Fruit fly (Drosophila melanogaster) whole organism, wandering third instar larva: Measurements from ENCODE around the gene fzr.

Experiments
- Abd-B ChIP-seq: fragments of >200 bp; optimal IDR thresholded peaks from 2 replicates; lab custom pipeline; 2017; ENCODE audit warnings: missing biosample characterization, missing genetic modification characterization
- CG32264 ChIP-seq: fragments of 200-800 bp; sonication (Bioruptor generic); optimal IDR thresholded peaks from 2 replicates; lab custom pipeline; 2016; ENCODE audit warnings: missing biosample characterization, missing genetic modification characterization
- CG9705 ChIP-seq: fragments of 200-800 bp; sonication (Bioruptor generic); optimal IDR thresholded peaks from 2 replicates; lab custom pipeline; 2018; ENCODE audit warnings: missing biosample characterization, mild to moderate bottlenecking, missing genetic modification characterization
- CrebA ChIP-seq: fragments of 200-800 bp; sonication (Bioruptor generic); optimal IDR thresholded peaks from 2 replicates; lab custom pipeline; 2016; ENCODE audit warnings: missing biosample characterization, mild to moderate bottlenecking, missing genetic modification characterization, borderline replicate concordance
- Dif ChIP-seq: fragments of 200-275, 200-300 bp; sonication (Bioruptor generic); optimal IDR thresholded peaks from 2 replicates; lab custom pipeline; 2018; ENCODE audit warnings: missing biosample characterization, missing genetic modification characterization; ENCODE audit not compliant: partially characterized antibody
- GATAd ChIP-seq: sonication (Bioruptor generic); optimal IDR thresholded peaks from 2 replicates; lab custom pipeline; 2016; ENCODE audit warnings: missing biosample characterization, missing genetic modification characterization
- Hr83 ChIP-seq: fragments of 200-300 bp; sonication (Bioruptor generic); optimal IDR thresholded peaks from 2 replicates; lab custom pipeline; 2016; ENCODE audit warnings: missing biosample characterization, mild to moderate bottlenecking, missing genetic modification characterization, moderate library complexity; ENCODE audit not compliant: poor library complexity, severe bottlenecking
- Mio ChIP-seq: sonication (Bioruptor generic); optimal IDR thresholded peaks from 2 replicates; lab custom pipeline; 2016; ENCODE audit warnings: missing biosample characterization, missing genetic modification characterization
- Myc ChIP-seq: fragments of >200 bp; optimal IDR thresholded peaks from 2 replicates; lab custom pipeline; 2017
- N ChIP-seq: fragments of >200 bp; optimal IDR thresholded peaks from 2 replicates; lab custom pipeline; 2018; ENCODE audit warnings: missing biosample characterization, missing external identifiers, missing genetic modification characterization
- OdsH ChIP-seq: fragments of 200-800 bp; sonication (Bioruptor generic); optimal IDR thresholded peaks from 2 replicates; lab custom pipeline; 2016; ENCODE audit warnings: missing biosample characterization, mild to moderate bottlenecking, missing genetic modification characterization
- Rel ChIP-seq, 2 experiments: fragments of 200-800 bp; sonication (Bioruptor generic) in 1 of 2; optimal IDR thresholded peaks; 2 replicates in 1 of 2; 3 replicates in 1 of 2; lab custom pipeline; 2016 to 2019; ENCODE audit warnings: mild to moderate bottlenecking in 2 of 2, missing biosample characterization in 2 of 2, missing genetic modification characterization in 2 of 2, moderate library complexity in 1 of 2
- Sp1 ChIP-seq: fragments of 200-800 bp; sonication (Bioruptor generic); optimal IDR thresholded peaks from 3 replicates; lab custom pipeline; 2019; ENCODE audit warnings: missing biosample characterization, mild to moderate bottlenecking, missing genetic modification characterization, moderate library complexity
- Vsx2 ChIP-seq: fragments of 200-300, 225-300 bp; sonication (Bioruptor generic); optimal IDR thresholded peaks from 2 replicates; lab custom pipeline; 2018; ENCODE audit warnings: missing biosample characterization, missing genetic modification characterization; ENCODE audit not compliant: partially characterized antibody
- brk ChIP-seq: fragments of 200-800 bp; sonication (Bioruptor generic); optimal IDR thresholded peaks from 2 replicates; lab custom pipeline; 2016; ENCODE audit warnings: missing biosample characterization, mild to moderate bottlenecking, missing genetic modification characterization
- dl ChIP-seq, 2 experiments: fragments of 175-275, 200-275 bp in 1 of 2; fragments of 200-275 bp in 1 of 2; sonication (Bioruptor generic); optimal IDR thresholded peaks; lab custom pipeline; 2018; ENCODE audit warnings: mild to moderate bottlenecking in 2 of 2, missing biosample characterization in 2 of 2, missing genetic modification characterization in 2 of 2, moderate library complexity in 2 of 2; ENCODE audit not compliant: partially characterized antibody in 2 of 2, insufficient read depth in 1 of 2
- dmrt93B ChIP-seq: fragments of 200-800 bp; sonication (Bioruptor generic); optimal IDR thresholded peaks from 2 replicates; lab custom pipeline; 2018; ENCODE audit warnings: missing biosample characterization, mild to moderate bottlenecking, missing genetic modification characterization
- dsf ChIP-seq: sonication (Bioruptor generic); optimal IDR thresholded peaks from 2 replicates; lab custom pipeline; 2016; ENCODE audit warnings: missing biosample characterization, missing genetic modification characterization, borderline replicate concordance
- ey ChIP-seq: fragments of 200-800 bp; sonication (Bioruptor generic); optimal IDR thresholded peaks from 2 replicates; lab custom pipeline; 2016; ENCODE audit warnings: missing biosample characterization, missing genetic modification characterization
- foxo ChIP-seq, 2 experiments: fragments of 200-800 bp; sonication (Bioruptor generic); optimal IDR thresholded peaks; 2 replicates in 1 of 2; 3 replicates in 1 of 2; lab custom pipeline; 2016 to 2017; ENCODE audit warnings: missing biosample characterization in 2 of 2, missing genetic modification characterization in 2 of 2
- fru ChIP-seq: fragments of 200-800 bp; sonication (Bioruptor generic); optimal IDR thresholded peaks from 3 replicates; lab custom pipeline; 2016; ENCODE audit warnings: missing biosample characterization, mild to moderate bottlenecking, missing genetic modification characterization
- jim ChIP-seq: fragments of 175-275, 200-325 bp; sonication (Bioruptor generic); optimal IDR thresholded peaks from 2 replicates; lab custom pipeline; 2016; ENCODE audit warnings: missing biosample characterization, mild to moderate bottlenecking, missing genetic modification characterization
- lola ChIP-seq: fragments of >200 bp; optimal IDR thresholded peaks from 2 replicates; lab custom pipeline; 2017; ENCODE audit warnings: missing biosample characterization, missing genetic modification characterization
- pan ChIP-seq: fragments of >200 bp; optimal IDR thresholded peaks from 2 replicates; lab custom pipeline; 2017
- rgr ChIP-seq: fragments of 200-800 bp; sonication (Bioruptor generic); optimal IDR thresholded peaks from 3 replicates; lab custom pipeline; 2016; ENCODE audit warnings: missing biosample characterization, mild to moderate bottlenecking, missing genetic modification characterization
- sage ChIP-seq: fragments of 200-800 bp; sonication (Bioruptor generic); optimal IDR thresholded peaks from 2 replicates; lab custom pipeline; 2016; ENCODE audit warnings: missing biosample characterization, mild to moderate bottlenecking, missing genetic modification characterization
- tai ChIP-seq: sonication (Bioruptor generic); optimal IDR thresholded peaks from 2 replicates; lab custom pipeline; 2016; ENCODE audit warnings: missing biosample characterization, missing genetic modification characterization
- usp ChIP-seq: fragments of >200 bp; optimal IDR thresholded peaks from 2 replicates; lab custom pipeline; 2017; ENCODE audit warnings: missing biosample characterization, missing genetic modification characterization
- woc ChIP-seq: sonication (Bioruptor generic); optimal IDR thresholded peaks from 2 replicates; lab custom pipeline; 2016; ENCODE audit warnings: missing biosample characterization, mild to moderate bottlenecking, missing genetic modification characterization

fzr gene

dm6 chrX:4647316-4648046 is 31.9 kb downstream of the fzr start, which contains the start of the genes HLH4C and mRpL30:
HLH4C (minus strand) TSS chrX:4647414.
mRpL30 (plus strand) TSS chrX:4647871.
- TF ChIP-seq GATAd (GFP tag; lab: Kevin White, UChicago) = no peak
- TF ChIP-seq lola (GFP tag; lab: Kevin White, UChicago) = no peak
- TF ChIP-seq CG9705 = no peak
- no peak for TF ChIP-seq pan (lab: Kevin White, UChicago)
- TF ChIP-seq dl (GFP tag; optimal IDR thresholded peaks at IDR 0.05; lab: Kevin White, UChicago; ENCODE audit: insufficient read depth in 1 of 2, partially characterized antibody in 2 of 2) = no peak
- TF ChIP-seq tai (GFP tag; lab: Kevin White, UChicago) = no peak
- TF ChIP-seq foxo (GFP tag; optimal IDR thresholded peaks at IDR 0.05; lab: Kevin White, UChicago) = no peak
- TF ChIP-seq dsf (GFP tag; lab: Kevin White, UChicago) = no peak
- no peak for TF ChIP-seq jim (GFP tag; lab: Kevin White, UChicago)
- TF ChIP-seq Myc (lab: Kevin White, UChicago) = no peak
- TF ChIP-seq Mio = no peak
- no peak for TF ChIP-seq brk

- TF ChIP-seq Vsx2 (GFP tag; lab: Kevin White, UChicago) (no peak), lola (GFP tag; lab: Kevin White, UChicago) (no peak), dl (GFP tag; optimal IDR thresholded peaks at IDR 0.05; lab: Kevin White, UChicago; ENCODE audit: insufficient read depth in 1 of 2, partially characterized antibody in 2 of 2) (no peak), rgr (GFP tag; lab: Kevin White, UChicago) (no peak), OdsH (GFP tag; lab: Kevin White, UChicago) (no peak), foxo (GFP tag; optimal IDR thresholded peaks at IDR 0.05; lab: Kevin White, UChicago) (no peak), brk (no peak), CG9705 (no peak), Dif (GFP tag; lab: Kevin White, UChicago) (no peak), ey (GFP tag; lab: Kevin White, UChicago) (no peak), sage (GFP tag; lab: Kevin White, UChicago) (no peak), fru (GFP tag; lab: Kevin White, UChicago) (no peak), woc (GFP tag; lab: Kevin White, UChicago) (no peak), pan (lab: Kevin White, UChicago) (no peak), usp (GFP tag; lab: Kevin White, UChicago) (no peak), dmrt93B (GFP tag; lab: Kevin White, UChicago) (no peak), CG32264 (GFP tag; lab: Kevin White, UChicago) (no peak), Abd-B (GFP tag; lab: Kevin White, UChicago) (no peak)
- TF ChIP-seq, all 38 proteins: peak for 0
These were observed 34.6 kb downstream of the fzr start, which contains the start of gene CG3062 for dm6 chrX:4644768-4645167. CG3062 (minus strand) TSS chrX:4644868.

- TF ChIP-seq Hr83 (no peak), pan (lab: Kevin White, UChicago) (no peak), sage (GFP tag; lab: Kevin White, UChicago) (no peak), foxo (GFP tag; optimal IDR thresholded peaks at IDR 0.05; lab: Kevin White, UChicago) (no peak), woc (GFP tag; lab: Kevin White, UChicago) (no peak), dl (GFP tag; optimal IDR thresholded peaks at IDR 0.05; lab: Kevin White, UChicago; ENCODE audit: insufficient read depth in 1 of 2, partially characterized antibody in 2 of 2) (no peak), GATAd (GFP tag; lab: Kevin White, UChicago) (no peak), dmrt93B (GFP tag; lab: Kevin White, UChicago) (no peak), CG32264 (GFP tag; lab: Kevin White, UChicago) (no peak), Vsx2 (GFP tag; lab: Kevin White, UChicago) (no peak), Mio (no peak), jim (GFP tag; lab: Kevin White, UChicago) (no peak), Dif (GFP tag; lab: Kevin White, UChicago) (no peak)
These were observed 35.5 kb downstream of the fzr start, which contains the start of gene CG3081 for dm6 chrX:4643887-4644286. CG3081 (minus strand) TSS chrX:4643987.

dm6 chrX:4635856-4636486 is 43.4 kb downstream of the fzr start, which contains the start of the genes Alms1a and pon:
Alms1a (minus strand) TSS chrX:4636004.
pon (plus strand) TSS chrX:4636318.
- TF ChIP-seq sage (GFP tag; lab: Kevin White, UChicago) (peak; percentile 1), N (GFP tag; lab: Kevin White, UChicago) (no peak), dl (GFP tag; optimal IDR thresholded peaks at IDR 0.05; lab: Kevin White, UChicago; ENCODE audit: insufficient read depth in 1 of 2, partially characterized antibody in 2 of 2) (no peak)

- TF ChIP-seq ey (GFP tag; lab: Kevin White, UChicago) (no peak), Rel (GFP tag; optimal IDR thresholded peaks at IDR 0.05; lab: Kevin White, UChicago) (no peak), Rel (tag; optimal IDR thresholded peaks at IDR 0.05; lab: Kevin White, UChicago) (no peak), CrebA (GFP tag; lab: Kevin White, UChicago) (no peak), CG32264 (GFP tag; lab: Kevin White, UChicago) (no peak), Vsx2 (GFP tag; lab: Kevin White, UChicago) (no peak), Sp1 (GFP tag; lab: Kevin White, UChicago) (no peak), GATAd (GFP tag; lab: Kevin White, UChicago) (no peak), Myc (lab: Kevin White, UChicago) (no peak), lola (GFP tag; lab: Kevin White, UChicago) (no peak)
These were observed 48.5 kb downstream of the fzr start, which contains the start of gene Alms1b for dm6 chrX:4630836-4631235. Alms1b (minus strand) TSS chrX:4630936.
